ENCODE assay signal across 1 fruit fly cellular context in the genomic region with DNA sequence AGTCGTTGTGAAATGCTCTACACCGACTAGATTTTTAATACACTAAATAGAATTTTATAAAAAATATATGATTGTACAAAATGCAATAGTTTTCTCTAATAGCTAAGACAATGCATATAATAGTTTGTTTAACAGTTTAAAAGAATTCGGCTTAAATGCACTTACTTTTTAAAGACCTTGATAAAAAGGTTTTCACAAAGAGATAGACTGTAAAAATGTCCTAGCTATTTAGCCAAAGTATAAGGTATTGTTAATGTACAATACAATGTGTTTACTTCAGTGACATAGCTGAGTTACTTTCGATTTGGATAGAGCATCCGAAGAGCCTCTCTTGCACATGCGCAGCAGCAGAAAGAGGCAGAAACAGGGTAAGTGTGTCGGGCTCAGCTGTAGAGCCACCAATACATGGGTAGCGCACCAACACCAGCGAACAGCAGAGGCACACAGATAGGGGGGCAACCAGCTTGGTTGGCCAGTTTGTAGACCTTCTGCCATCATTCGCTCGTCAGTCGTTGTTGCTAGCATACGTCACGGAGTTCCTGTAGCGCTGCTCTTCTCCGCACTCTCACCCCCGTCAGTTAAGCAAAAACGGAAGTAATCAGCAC.
TF ChIP-seq lines count a peak whose summit lies in the region.

A gene (plus strand): TSS at position 291 of the 605 bp plus-strand sequence.

TF ChIP-seq in whole organism, embryonic, 481 proteins besides CTCF, POLR2A, EP300 and RAD21 (continued from another document):
- TF ChIP-seq CG13296 (GFP tag; optimal IDR thresholded peaks at IDR 0.05; lab: Kevin White, UChicago) (peak; percentile 83), pum (GFP tag; optimal IDR thresholded peaks at IDR 0.05; lab: Kevin White, UChicago) (peak; percentile 75), ken (GFP tag; IDR thresholded peaks at IDR 0.05; lab: Robert Waterston, UW) (peak; percentile 72; the same call in 2 of the 3 replicates), pb (GFP tag; optimal IDR thresholded peaks at IDR 0.05; lab: Kevin White, UChicago) (peak; percentile 55), hth (optimal IDR thresholded peaks at IDR 0.05; lab: Kevin White, UChicago) (no peak), Trl (optimal IDR thresholded peaks at IDR 0.05; lab: Kevin White, UChicago) (peak; percentile 52 to 59), Trl (GFP tag; optimal IDR thresholded peaks at IDR 0.05; lab: Kevin White, UChicago) (peak; percentile 75), dmrt99B (tag; optimal IDR thresholded peaks at IDR 0.05; lab: Kevin White, UChicago) (peak; percentile 93), eyg (GFP tag; optimal IDR thresholded peaks at IDR 0.05; lab: Kevin White, UChicago) (peak; percentile 62), Myb (GFP tag; optimal IDR thresholded peaks at IDR 0.05; lab: Kevin White, UChicago) (peak; percentile 51), lola (GFP tag; optimal IDR thresholded peaks at IDR 0.05; lab: Kevin White, UChicago) (peak in 1 of 3 experiments; percentile 93), Adf1 (GFP tag; IDR thresholded peaks at IDR 0.05; lab: Robert Waterston, UW) (peak; percentile 28; the same call in 1 of the 2 replicates), Neu2 (GFP tag; optimal IDR thresholded peaks at IDR 0.05; lab: Kevin White, UChicago; ENCODE audit: borderline replicate concordance) (peak; percentile 48), onecut (GFP tag; IDR thresholded peaks at IDR 0.05; lab: Robert Waterston, UW) (peak; percentile 66), Sry-β (GFP tag; optimal IDR thresholded peaks at IDR 0.05; lab: Kevin White, UChicago) (peak; percentile 45), gfzf (GFP tag; optimal IDR thresholded peaks at IDR 0.05; lab: Kevin White, UChicago) (no peak), bsh (GFP tag; optimal IDR thresholded peaks at IDR 0.05; lab: Kevin White, UChicago) (peak; percentile 86 to 87), hkb (optimal IDR thresholded peaks at IDR 0.05; lab: Kevin White, UChicago) (no peak), hkb (GFP tag; IDR thresholded peaks at IDR 0.05; lab: Robert Waterston, UW) (peak; percentile 86), Mes4 (GFP tag; optimal IDR thresholded peaks at IDR 0.05; lab: Kevin White, UChicago) (peak; percentile 70), mirr (GFP tag; optimal IDR thresholded peaks at IDR 0.05; lab: Kevin White, UChicago) (peak; percentile 12), CG14860 (GFP tag; IDR thresholded peaks at IDR 0.05; lab: Robert Waterston, UW; ENCODE audit: partially characterized antibody) (no peak), CG5245 (GFP tag; optimal IDR thresholded peaks at IDR 0.05; lab: Kevin White, UChicago) (peak; percentile 65), GATAe (GFP tag; conservative IDR thresholded peaks at IDR 0.05; lab: Robert Waterston, UW) (no peak)
